Worm (Caenorhabditis elegans): ENCODE data around the gene F41E6.8.

Gene F41E6.8

ce11 chrV:8569841-8570361, 31.4 kb downstream of the F41E6.8 start, which contains the start of the genes F25G6.9 and symk-1 (continued):
- no peak for TF ChIP-seq unc-62 (GFP tag; optimal IDR thresholded peaks at IDR 0.05 in 1 of 2)
- TF ChIP-seq unc-62 (tag; optimal IDR thresholded peaks at IDR 0.05) = no peak
- no peak for TF ChIP-seq nhr-41 (GFP tag; IDR thresholded peaks at IDR 0.05)
- no peak for TF ChIP-seq Y105C5A.15 (GFP tag; IDR thresholded peaks at IDR 0.05)
- no peak for TF ChIP-seq lin-15B (tag; optimal IDR thresholded peaks at IDR 0.05)
- no peak for TF ChIP-seq ceh-44 (GFP tag; IDR thresholded peaks at IDR 0.05)
- TF ChIP-seq dmd-6 (GFP tag; IDR thresholded peaks at IDR 0.05) = peak; percentile 46
- TF ChIP-seq T20F7.1 (GFP tag; optimal IDR thresholded peaks at IDR 0.05) = no peak
- TF ChIP-seq zfp-2 (tag; optimal IDR thresholded peaks at IDR 0.05) = no peak
- no peak for TF ChIP-seq egl-43 (GFP tag; IDR thresholded peaks at IDR 0.05)
- no peak for TF ChIP-seq nhr-111 (GFP tag; optimal IDR thresholded peaks at IDR 0.05)
- no peak for TF ChIP-seq mdl-1 (tag; optimal IDR thresholded peaks at IDR 0.05)
- no peak for TF ChIP-seq D1046.2 (GFP tag; IDR thresholded peaks at IDR 0.05)
- TF ChIP-seq lsy-2 (tag; optimal IDR thresholded peaks at IDR 0.05) = no peak
- TF ChIP-seq nhr-28 (tag; optimal IDR thresholded peaks at IDR 0.05) = no peak
- TF ChIP-seq hmg-1.1 (GFP tag; IDR thresholded peaks at IDR 0.05) = peak; percentile 70
- TF ChIP-seq lin-39 (tag; optimal IDR thresholded peaks at IDR 0.05) = no peak
- no peak for TF ChIP-seq vab-7 (GFP tag; IDR thresholded peaks at IDR 0.05)
- no peak for TF ChIP-seq Y48G9A.11 (GFP tag; IDR thresholded peaks at IDR 0.05)
- peak; percentile 60 for TF ChIP-seq nhr-102 (tag; optimal IDR thresholded peaks at IDR 0.05)
- no peak for TF ChIP-seq F37D6.2 (tag; optimal IDR thresholded peaks at IDR 0.05)
- TF ChIP-seq zip-2 (tag; optimal IDR thresholded peaks at IDR 0.05) = no peak
- no peak for TF ChIP-seq arid-1 (GFP tag; conservative IDR thresholded peaks at IDR 0.05)
- TF ChIP-seq dve-1 (tag; optimal IDR thresholded peaks at IDR 0.05; ENCODE audit: insufficient read depth) = peak; percentile 54
- no peak for TF ChIP-seq jun-1 (tag; optimal IDR thresholded peaks at IDR 0.05)
- no peak for TF ChIP-seq unc-39 (tag; optimal IDR thresholded peaks at IDR 0.05)
- no peak for TF ChIP-seq snpc-4 (tag; optimal IDR thresholded peaks at IDR 0.05)
- TF ChIP-seq mdt-29 (GFP tag; IDR thresholded peaks at IDR 0.05) = no peak
- TF ChIP-seq ceh-62 (tag; optimal IDR thresholded peaks at IDR 0.05) = no peak
- no peak for TF ChIP-seq nhr-42 (GFP tag; IDR thresholded peaks at IDR 0.05)
- peak; percentile 51 for TF ChIP-seq hlh-11 (tag; optimal IDR thresholded peaks at IDR 0.05)
- no peak for TF ChIP-seq R02D3.7 (tag; optimal IDR thresholded peaks at IDR 0.05)
- TF ChIP-seq tra-1 (GFP tag; IDR thresholded peaks at IDR 0.05) = 0 out of 2 replicates have a peak, but pooled peaks have one; percentile 14
- TF ChIP-seq ctbp-1 (GFP tag; IDR thresholded peaks at IDR 0.05) = no peak
- TF ChIP-seq lir-3 (tag; optimal IDR thresholded peaks at IDR 0.05) = no peak
- no peak for TF ChIP-seq aly-2 (tag; optimal IDR thresholded peaks at IDR 0.05)
- no peak for TF ChIP-seq nhr-10 (tag; optimal IDR thresholded peaks at IDR 0.05)
- no peak for TF ChIP-seq daf-8 (GFP tag; IDR thresholded peaks at IDR 0.05)
- TF ChIP-seq nhr-76 (tag; optimal IDR thresholded peaks at IDR 0.05) = no peak
- TF ChIP-seq ZK337.2 (GFP tag; IDR thresholded peaks at IDR 0.05) = no peak

DNA sequence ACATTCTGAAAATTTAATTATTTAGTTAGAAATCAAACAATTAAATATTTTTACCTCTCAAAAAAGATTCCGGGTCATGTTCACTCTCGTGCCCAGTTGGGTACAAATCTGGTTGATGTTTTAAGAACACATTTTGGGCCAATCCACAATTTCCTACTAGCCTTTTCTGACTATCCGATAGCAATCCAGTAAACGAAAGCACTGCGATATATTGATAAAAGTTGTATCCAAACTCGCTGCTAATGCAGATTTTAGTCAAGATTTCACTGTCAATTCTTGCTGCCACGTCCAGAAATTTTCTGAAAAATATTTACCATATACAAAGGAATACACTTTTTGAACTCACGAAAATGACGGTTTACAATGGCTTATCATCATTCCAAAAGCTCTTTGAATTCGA, 32.1 kb downstream of the F41E6.8 start:
- TF ChIP-seq nhr-48 (tag; optimal IDR thresholded peaks at IDR 0.05) (no peak), unc-62 (GFP tag; optimal IDR thresholded peaks at IDR 0.05 in 1 of 2) (peak in 1 of 2 experiments; percentile 91), unc-62 (tag; optimal IDR thresholded peaks at IDR 0.05) (no peak)

- TF ChIP-seq Y75B8A.6 (GFP tag; IDR thresholded peaks at IDR 0.05) (no peak), egl-27 (tag; optimal IDR thresholded peaks at IDR 0.05) (no peak), lin-38 (GFP tag; IDR thresholded peaks at IDR 0.05) (peak; percentile 5; the same call in 1 of the 2 replicates), ceh-20 (GFP tag; IDR thresholded peaks at IDR 0.05) (no peak), F44E2.7 (GFP tag; IDR thresholded peaks at IDR 0.05) (no peak)
Measured at ce11 chrV:8565075-8565474, 36.2 kb downstream of the F41E6.8 start, which contains the start of gene F25G6.8. Gene F25G6.8, minus strand, starts transcription at chrV:8565175.
